Fruit fly (Drosophila melanogaster) whole organism, embryonic: ENCODE results near the gene CG3032.
A peak's percentile ranks its signal among the peaks of the same experiment; 100 is the strongest.

Experiments used
- BEAF-32 ChIP-seq: fragments of 200-800 bp; sonication (Bioruptor generic); optimal IDR thresholded peaks from 3 replicates; lab custom pipeline; 2017; ENCODE audit warnings: missing biosample characterization, missing genetic modification characterization, mild to moderate bottlenecking, moderate library complexity, missing genetic modification reagents
- CG10267 ChIP-seq: fragments of 200-800 bp; sonication (Bioruptor generic); optimal IDR thresholded peaks from 2 replicates; lab custom pipeline; 2018; ENCODE audit warnings: missing biosample characterization, mild to moderate bottlenecking, missing genetic modification characterization, moderate library complexity
- CG10462 ChIP-seq: fragments of 200-800 bp; sonication (Bioruptor generic); optimal IDR thresholded peaks from 2 replicates; lab custom pipeline; 2016; ENCODE audit warnings: missing biosample characterization, missing genetic modification characterization
- CG12104 ChIP-seq: fragments of 200-800 bp; sonication (Bioruptor generic); optimal IDR thresholded peaks from 3 replicates; lab custom pipeline; 2016; ENCODE audit warnings: missing biosample characterization, missing genetic modification characterization
- CG12942 ChIP-seq: fragments of 200-800 bp; sonication (Bioruptor generic); optimal IDR thresholded peaks from 3 replicates; lab custom pipeline; 2016; ENCODE audit warnings: missing biosample characterization, missing genetic modification characterization
- CG13287 ChIP-seq: fragments of 200-800 bp; sonication (Bioruptor generic); IDR thresholded peaks from 2 replicates; pipeline ENCODE4 v1.3.6; 2022; ENCODE audit warnings: missing biosample characterization, missing genetic modification characterization; ENCODE audit not compliant: partially characterized antibody
- CG15514 ChIP-seq: fragments of 200-800 bp; sonication (Bioruptor generic); optimal IDR thresholded peaks from 3 replicates; lab custom pipeline; 2017; ENCODE audit warnings: missing biosample characterization, missing genetic modification characterization, mild to moderate bottlenecking, moderate library complexity, missing genetic modification reagents
- CG17359 ChIP-seq: fragments of 200-800 bp; sonication (Bioruptor generic); optimal IDR thresholded peaks from 3 replicates; lab custom pipeline; 2018; ENCODE audit warnings: missing biosample characterization, mild to moderate bottlenecking, missing genetic modification characterization, moderate library complexity
- CG17829 ChIP-seq: fragments of 200-800 bp; optimal IDR thresholded peaks from 2 replicates; lab custom pipeline; 2019; ENCODE audit warnings: missing biosample characterization, mild to moderate bottlenecking, missing genetic modification characterization, moderate library complexity
- CG1792 ChIP-seq: fragments of 200-800 bp; sonication (Bioruptor generic); optimal IDR thresholded peaks from 2 replicates; lab custom pipeline; 2016; ENCODE audit warnings: missing biosample characterization, missing genetic modification characterization
- CG2120 ChIP-seq: fragments of 200-800 bp; sonication (Bioruptor generic); optimal IDR thresholded peaks from 3 replicates; lab custom pipeline; 2016; ENCODE audit warnings: missing biosample characterization, missing genetic modification characterization
- CG2202 ChIP-seq: fragments of 200-800 bp; sonication (Bioruptor generic); optimal IDR thresholded peaks from 2 replicates; lab custom pipeline; 2018; ENCODE audit warnings: missing biosample characterization, mild to moderate bottlenecking, missing genetic modification characterization
- CG30020 ChIP-seq: fragments of 200-800 bp; optimal IDR thresholded peaks from 2 replicates; lab custom pipeline; 2019; ENCODE audit warnings: missing biosample characterization, mild to moderate bottlenecking, missing genetic modification characterization, moderate library complexity
- CG30403 ChIP-seq: fragments of 200-800 bp; sonication (Bioruptor generic); optimal IDR thresholded peaks from 3 replicates; lab custom pipeline; 2016; ENCODE audit warnings: missing biosample characterization, missing genetic modification characterization
- CG31224 ChIP-seq: fragments of 200-800 bp; sonication (Bioruptor generic); IDR thresholded peaks from 2 replicates; pipeline ENCODE4 v1.3.6; 2022; ENCODE audit warnings: missing biosample characterization, missing genetic modification characterization
- CG31441 ChIP-seq: fragments of 200-800 bp; sonication (Bioruptor generic); IDR thresholded peaks from 2 replicates; pipeline ENCODE4 v1.3.6; 2022; ENCODE audit warnings: missing biosample characterization, missing genetic modification characterization
- CG3838 ChIP-seq: fragments of 200-800 bp; sonication (Bioruptor generic); optimal IDR thresholded peaks from 3 replicates; lab custom pipeline; 2016; ENCODE audit warnings: missing biosample characterization, missing genetic modification characterization
- CG5180 ChIP-seq: fragments of 200-800 bp; sonication (Bioruptor generic); optimal IDR thresholded peaks from 3 replicates; lab custom pipeline; 2017; ENCODE audit warnings: missing biosample characterization, missing genetic modification characterization, mild to moderate bottlenecking, moderate library complexity, missing genetic modification reagents
- CG6175 ChIP-seq: fragments of 200-800 bp; sonication (Bioruptor generic); IDR thresholded peaks from 3 replicates; pipeline ENCODE4 v1.3.6; 2022; ENCODE audit warnings: missing biosample characterization, missing genetic modification characterization
- CG6791 ChIP-seq: fragments of 200-800 bp; sonication (Bioruptor generic); IDR thresholded peaks from 3 replicates; pipeline ENCODE4 v1.3.6; 2022; ENCODE audit warnings: missing biosample characterization, missing genetic modification characterization; ENCODE audit not compliant: partially characterized antibody
- CG7963 ChIP-seq: fragments of 200-800 bp; sonication (Bioruptor generic); IDR thresholded peaks from 3 replicates; pipeline ENCODE4 v1.3.6; 2022; ENCODE audit warnings: missing biosample characterization, missing genetic modification characterization; ENCODE audit not compliant: partially characterized antibody
- CG8359 ChIP-seq: fragments of 200-800 bp; sonication (Bioruptor generic); optimal IDR thresholded peaks from 2 replicates; lab custom pipeline; 2017; ENCODE audit warnings: missing biosample characterization, mild to moderate bottlenecking, missing genetic modification characterization, borderline replicate concordance
- CG8765 ChIP-seq: fragments of 200-800 bp; sonication (Bioruptor generic); IDR thresholded peaks from 2 replicates; pipeline ENCODE4 v1.3.6; 2022; ENCODE audit warnings: missing biosample characterization, missing genetic modification characterization
- CG8944 ChIP-seq: fragments of 200-800 bp; sonication (Bioruptor generic); optimal IDR thresholded peaks from 3 replicates; lab custom pipeline; 2016; ENCODE audit warnings: missing biosample characterization, missing genetic modification characterization
- CG9932 ChIP-seq: fragments of 200-800 bp; sonication (Bioruptor generic); IDR thresholded peaks from 2 replicates; pipeline ENCODE4 v1.3.6; 2022; ENCODE audit warnings: missing biosample characterization, missing genetic modification characterization
- D19A ChIP-seq: fragments of 200-800 bp; optimal IDR thresholded peaks from 3 replicates; lab custom pipeline; 2019; ENCODE audit warnings: missing biosample characterization, mild to moderate bottlenecking, missing genetic modification characterization, moderate library complexity
- Deaf1 ChIP-seq: fragments of 200-800 bp; optimal IDR thresholded peaks from 3 replicates; lab custom pipeline; 2019; ENCODE audit warnings: missing biosample characterization, mild to moderate bottlenecking, missing genetic modification characterization, moderate library complexity
- Dll ChIP-seq: fragments of 200-800 bp; sonication (Bioruptor generic); IDR thresholded peaks from 4 replicates; pipeline ENCODE4 v1.3.6; 2022; ENCODE audit warnings: missing biosample characterization, missing genetic modification characterization; ENCODE audit not compliant: partially characterized antibody
- Gug ChIP-seq: fragments of 200-800 bp; sonication (Bioruptor generic); IDR thresholded peaks from 4 replicates; pipeline ENCODE4 v1.3.6; 2022; ENCODE audit warnings: missing biosample characterization, missing genetic modification characterization
- HLH4C ChIP-seq: fragments of 200-800 bp; sonication (Bioruptor generic); IDR thresholded peaks from 3 replicates; pipeline ENCODE4 v1.3.6; 2022; ENCODE audit warnings: missing biosample characterization, missing genetic modification characterization; ENCODE audit not compliant: partially characterized antibody
- HLH54F ChIP-seq: fragments of 200-800 bp; sonication (Bioruptor generic); optimal IDR thresholded peaks from 3 replicates; lab custom pipeline; 2016; ENCODE audit warnings: missing biosample characterization, missing genetic modification characterization
- Jarid2 ChIP-seq: fragments of 200-800 bp; sonication (Bioruptor generic); optimal IDR thresholded peaks from 3 replicates; lab custom pipeline; 2017; ENCODE audit warnings: mild to moderate bottlenecking, missing biosample characterization, missing genetic modification reagents, missing genetic modification characterization
- Mes4 ChIP-seq: fragments of 200-800 bp; sonication (Bioruptor generic); optimal IDR thresholded peaks from 2 replicates; lab custom pipeline; 2016; ENCODE audit warnings: missing biosample characterization, missing genetic modification characterization
- Sry-δ ChIP-seq: fragments of 200-800 bp; sonication (Bioruptor generic); optimal IDR thresholded peaks from 2 replicates; lab custom pipeline; 2016; ENCODE audit warnings: missing biosample characterization, missing genetic modification characterization
- Taf1 ChIP-seq: fragments of 200-800 bp; sonication (Bioruptor generic); IDR thresholded peaks from 2 replicates; pipeline ENCODE4 v1.3.6; 2022; ENCODE audit warnings: missing biosample characterization, missing genetic modification characterization
- az2 ChIP-seq: fragments of 200-800 bp; sonication (Bioruptor generic); optimal IDR thresholded peaks from 3 replicates; lab custom pipeline; 2016; ENCODE audit warnings: missing biosample characterization, missing genetic modification characterization
- chif ChIP-seq, 2 experiments: fragments of 200-800 bp; sonication (Bioruptor generic); optimal IDR thresholded peaks; 3 replicates each; lab custom pipeline; 2016; ENCODE audit warnings: missing biosample characterization in 2 of 2, missing genetic modification characterization in 2 of 2
- danr ChIP-seq: fragments of 200-800 bp; sonication (Bioruptor generic); IDR thresholded peaks from 2 replicates; pipeline ENCODE4 v1.3.6; 2022; ENCODE audit warnings: missing biosample characterization, missing genetic modification characterization
- hkb ChIP-seq, 2 experiments: fragments of 200-800 bp in 1 of 2; fragments of >200 bp in 1 of 2; sonication (Bioruptor generic) in 1 of 2; IDR thresholded peaks in 1 of 2; optimal IDR thresholded peaks in 1 of 2; 2 replicates each; pipeline versions ENCODE4 v1.3.6 to Lab custom; 2017 to 2022; ENCODE audit warnings: missing biosample characterization in 1 of 2, missing genetic modification characterization in 1 of 2
- mirr ChIP-seq: fragments of 200-800 bp; sonication (Bioruptor generic); optimal IDR thresholded peaks from 3 replicates; lab custom pipeline; 2018; ENCODE audit warnings: missing biosample characterization, mild to moderate bottlenecking, missing genetic modification characterization
- onecut ChIP-seq: fragments of 200-800 bp; sonication (Bioruptor generic); IDR thresholded peaks from 2 replicates; pipeline ENCODE4 v1.3.6; 2022; ENCODE audit warnings: missing biosample characterization, missing genetic modification characterization
- row ChIP-seq: fragments of 200-800 bp; sonication (Bioruptor generic); IDR thresholded peaks from 3 replicates; pipeline ENCODE4 v1.3.6; 2022; ENCODE audit warnings: missing biosample characterization, missing genetic modification characterization
- sima ChIP-seq: fragments of 200-800 bp; sonication (Bioruptor generic); optimal IDR thresholded peaks from 2 replicates; lab custom pipeline; 2016; ENCODE audit warnings: missing biosample characterization, missing genetic modification characterization
- sisA ChIP-seq: fragments of 200-800 bp; sonication (Bioruptor generic); IDR thresholded peaks from 2 replicates; pipeline ENCODE4 v1.3.6; 2022; ENCODE audit warnings: missing biosample characterization, missing genetic modification characterization
- slbo ChIP-seq: fragments of 200-800 bp; sonication (Bioruptor generic); IDR thresholded peaks from 2 replicates; pipeline ENCODE4 v1.3.6; 2022; ENCODE audit warnings: missing biosample characterization, missing genetic modification characterization
- slp2 ChIP-seq: fragments of 200-800 bp; sonication (Bioruptor generic); optimal IDR thresholded peaks from 2 replicates; lab custom pipeline; 2016; ENCODE audit warnings: missing biosample characterization, missing genetic modification characterization
- sug ChIP-seq: fragments of 200-800 bp; optimal IDR thresholded peaks from 2 replicates; lab custom pipeline; 2019; ENCODE audit warnings: missing biosample characterization, mild to moderate bottlenecking, missing genetic modification characterization, moderate library complexity
- tin ChIP-seq: fragments of 200-800 bp; sonication (Bioruptor generic); optimal IDR thresholded peaks from 3 replicates; lab custom pipeline; 2016; ENCODE audit warnings: missing biosample characterization, missing genetic modification characterization
- ttk ChIP-seq: fragments of 200-800 bp; sonication (Bioruptor generic); IDR thresholded peaks from 2 replicates; pipeline ENCODE4 v2.1.2; 2022; ENCODE audit warnings: missing biosample characterization, missing genetic modification characterization
- tup ChIP-seq: fragments of 200-800 bp; sonication (Bioruptor generic); optimal IDR thresholded peaks from 2 replicates; lab custom pipeline; 2016; ENCODE audit warnings: missing biosample characterization, mild to moderate bottlenecking, missing genetic modification characterization, moderate library complexity
- tx ChIP-seq: fragments of 200-800 bp; sonication (Bioruptor generic); optimal IDR thresholded peaks from 2 replicates; lab custom pipeline; 2016; ENCODE audit warnings: missing biosample characterization, missing genetic modification characterization

CG3032 gene

dm6 chrX:6973340-6973739 is 40.3 kb downstream of the CG3032 start, which contains the start of gene CG3040 (continued):
- peak; percentile 1 for TF ChIP-seq az2 (GFP tag; lab: Kevin White, UChicago)
- TF ChIP-seq CG17359 (tag; lab: Kevin White, UChicago), result peak; percentile 26
- peak; percentile 14 for TF ChIP-seq HLH54F (GFP tag; lab: Kevin White, UChicago)
- TF ChIP-seq CG15514 (GFP tag; lab: Kevin White, UChicago), result peak; percentile 63
- TF ChIP-seq Dll (GFP tag; lab: Robert Waterston, UW), result no peak
- TF ChIP-seq row (GFP tag; lab: Robert Waterston, UW), result peak; percentile 74
- TF ChIP-seq CG30020, result peak; percentile 2
- TF ChIP-seq CG31441 (GFP tag; lab: Robert Waterston, UW), result peak; percentile 39
- TF ChIP-seq sug (tag; lab: Kevin White, UChicago), result peak; percentile 49
- TF ChIP-seq CG6175 (GFP tag; lab: Robert Waterston, UW), result no peak
- peak; percentile 8; the same call in 1 of the 2 replicates for TF ChIP-seq CG13287 (GFP tag; lab: Robert Waterston, UW)
- TF ChIP-seq hkb (optimal IDR thresholded peaks at IDR 0.05; lab: Kevin White, UChicago), result no peak
- TF ChIP-seq hkb (GFP tag; IDR thresholded peaks at IDR 0.05; lab: Robert Waterston, UW), result peak; percentile 49; the same call in 1 of the 2 replicates
- no peak for TF ChIP-seq HLH4C (GFP tag; lab: Robert Waterston, UW)
- no peak for TF ChIP-seq onecut
- TF ChIP-seq Mes4 (GFP tag; lab: Kevin White, UChicago), result no peak
- 0 out of 2 replicates have a peak, but pooled peaks have one; percentile 13 for TF ChIP-seq ttk
- no peak for TF ChIP-seq Gug (GFP tag; lab: Robert Waterston, UW)
- TF ChIP-seq tup (GFP tag; lab: Kevin White, UChicago), result no peak
- peak; percentile 11 for TF ChIP-seq slp2
- TF ChIP-seq CG7963, result no peak
- TF ChIP-seq Taf1 (GFP tag; lab: Robert Waterston, UW), result no peak
- TF ChIP-seq Deaf1 (tag; lab: Kevin White, UChicago), result peak; percentile 19
- no peak for TF ChIP-seq CG3838 (GFP tag; lab: Kevin White, UChicago)
- TF ChIP-seq sima (GFP tag; lab: Kevin White, UChicago), result no peak
- no peak for TF ChIP-seq danr (GFP tag; lab: Robert Waterston, UW)
- TF ChIP-seq CG17829 (tag; lab: Kevin White, UChicago), result peak; percentile 34
- TF ChIP-seq CG2120 (GFP tag; lab: Kevin White, UChicago), result peak; percentile 62
- TF ChIP-seq CG1792, result no peak
- TF ChIP-seq CG10462, result no peak
- peak; percentile 35 for TF ChIP-seq BEAF-32 (GFP tag; lab: Kevin White, UChicago)
- TF ChIP-seq chif (GFP tag; optimal IDR thresholded peaks at IDR 0.05; lab: Kevin White, UChicago), result peak in 1 of 2 experiments; percentile 23
- peak; percentile 27 for TF ChIP-seq tin
- no peak for TF ChIP-seq CG8359 (GFP tag; lab: Kevin White, UChicago)
- TF ChIP-seq mirr (GFP tag; lab: Kevin White, UChicago), result no peak
- TF ChIP-seq tx, result no peak
- TF ChIP-seq CG30403 (GFP tag; lab: Kevin White, UChicago), result peak; percentile 56
- TF ChIP-seq D19A (tag; lab: Kevin White, UChicago), result peak; percentile 4
- no peak for TF ChIP-seq CG12104
- TF ChIP-seq CG10267 (tag; lab: Kevin White, UChicago), result peak; percentile 47
- no peak for TF ChIP-seq Jarid2 (GFP tag; lab: Kevin White, UChicago)
- no peak for TF ChIP-seq CG12942 (GFP tag; lab: Kevin White, UChicago)
- TF ChIP-seq Sry-δ (GFP tag; lab: Kevin White, UChicago), result peak; percentile 42
- TF ChIP-seq slbo (GFP tag; lab: Robert Waterston, UW), result peak; percentile 78
- peak; percentile 1 for TF ChIP-seq CG8944 (GFP tag; lab: Kevin White, UChicago)
- TF ChIP-seq CG31224 (GFP tag; lab: Robert Waterston, UW), result no peak
- TF ChIP-seq CG2202 (tag; lab: Kevin White, UChicago), result no peak
- TF ChIP-seq CG5180 (GFP tag; lab: Kevin White, UChicago), result no peak
- TF ChIP-seq CG6791 (GFP tag; lab: Robert Waterston, UW), result no peak; the same call in 2 of the 3 replicates
- TF ChIP-seq sisA (GFP tag; lab: Robert Waterston, UW), result no peak
- no peak for TF ChIP-seq CG8765 (GFP tag; lab: Robert Waterston, UW)
- TF ChIP-seq CG9932 (GFP tag; lab: Robert Waterston, UW), result peak; percentile 67
